Worm (Caenorhabditis elegans): ENCODE data around the gene F18E3.12.

F18E3.12 gene

ce11 chrV:7428880-7429279 is 14.1 kb downstream of the F18E3.12 start, which contains the start of gene srw-69:
srw-69 (minus strand) TSS chrV:7428980.
- TF ChIP-seq snpc-4 (tag; optimal IDR thresholded peaks at IDR 0.05) (no peak), lin-39 (tag; optimal IDR thresholded peaks at IDR 0.05) (no peak), nhr-12 (tag; optimal IDR thresholded peaks at IDR 0.05) (no peak), ceh-16 (tag; optimal IDR thresholded peaks at IDR 0.05) (no peak), unc-39 (tag; optimal IDR thresholded peaks at IDR 0.05) (no peak), lsy-12 (tag; optimal IDR thresholded peaks at IDR 0.05) (no peak), elt-1 (tag; optimal IDR thresholded peaks at IDR 0.05) (no peak), ama-1 (optimal IDR thresholded peaks at IDR 0.05) (no peak), nhr-76 (tag; optimal IDR thresholded peaks at IDR 0.05) (no peak), fkh-2 (tag; optimal IDR thresholded peaks at IDR 0.05) (no peak), aly-2 (tag; optimal IDR thresholded peaks at IDR 0.05) (no peak), pqm-1 (tag; optimal IDR thresholded peaks at IDR 0.05) (no peak), nhr-77 (tag; optimal IDR thresholded peaks at IDR 0.05) (no peak), nhr-67 (tag; optimal IDR thresholded peaks at IDR 0.05) (no peak), mml-1 (tag; optimal IDR thresholded peaks at IDR 0.05) (no peak), ZK546.5 (tag; optimal IDR thresholded peaks at IDR 0.05) (no peak), elt-2 (tag; optimal IDR thresholded peaks at IDR 0.05) (no peak), R02D3.7 (tag; optimal IDR thresholded peaks at IDR 0.05) (no peak), pha-4 (tag; optimal IDR thresholded peaks at IDR 0.05) (no peak), ztf-4 (tag; optimal IDR thresholded peaks at IDR 0.05) (no peak)

- TF ChIP-seq nhr-11 (tag; optimal IDR thresholded peaks at IDR 0.05) (no peak), nhr-77 (tag; optimal IDR thresholded peaks at IDR 0.05) (no peak), jun-1 (tag; optimal IDR thresholded peaks at IDR 0.05) (no peak), elt-1 (tag; optimal IDR thresholded peaks at IDR 0.05) (no peak)
Observed at ce11 chrV:7431016-7431415, 16.2 kb downstream of the F18E3.12 start, which contains the start of gene srw-71. srw-71 (minus strand) TSS chrV:7431116.

- TF ChIP-seq ceh-82 (tag; optimal IDR thresholded peaks at IDR 0.05) = no peak
- no peak for TF ChIP-seq eor-1 (tag; optimal IDR thresholded peaks at IDR 0.05)
- peak; percentile 6 for TF ChIP-seq nhr-23 (tag; optimal IDR thresholded peaks at IDR 0.05)
- TF ChIP-seq nhr-76 (tag; optimal IDR thresholded peaks at IDR 0.05) = no peak
- no peak for TF ChIP-seq zag-1 (tag; optimal IDR thresholded peaks at IDR 0.05)
- TF ChIP-seq pqm-1 (tag; optimal IDR thresholded peaks at IDR 0.05) = no peak
- TF ChIP-seq lsy-12 (tag; optimal IDR thresholded peaks at IDR 0.05) = peak; percentile 24
- peak; percentile 42 for TF ChIP-seq elt-2 (tag; optimal IDR thresholded peaks at IDR 0.05)
- no peak for TF ChIP-seq egl-27 (tag; optimal IDR thresholded peaks at IDR 0.05)
- peak; percentile 70 for TF ChIP-seq nhr-43 (tag; optimal IDR thresholded peaks at IDR 0.05; ENCODE audit: poor library complexity, severe bottlenecking)
- no peak for TF ChIP-seq ceh-16 (tag; optimal IDR thresholded peaks at IDR 0.05)
- peak; percentile 76 for TF ChIP-seq ama-1 (optimal IDR thresholded peaks at IDR 0.05)
Observed at ce11 chrV:7432441-7433146, 17.8 kb downstream of the F18E3.12 start.

ce11 chrV:7434805-7435363 is 20.1 kb downstream of the F18E3.12 start:
- TF ChIP-seq mdl-1 (tag; optimal IDR thresholded peaks at IDR 0.05) (peak; percentile 76), ztf-4 (tag; optimal IDR thresholded peaks at IDR 0.05) (no peak), nhr-25 (tag; optimal IDR thresholded peaks at IDR 0.05) (no peak), nhr-237 (tag; optimal IDR thresholded peaks at IDR 0.05) (no peak), aly-2 (tag; optimal IDR thresholded peaks at IDR 0.05) (no peak), lin-15B (tag; optimal IDR thresholded peaks at IDR 0.05) (peak; percentile 9), daf-12 (tag; optimal IDR thresholded peaks at IDR 0.05) (no peak), elt-2 (tag; optimal IDR thresholded peaks at IDR 0.05) (peak; percentile 74), hmg-11 (tag; optimal IDR thresholded peaks at IDR 0.05) (peak; percentile 27), unc-62 (GFP tag; optimal IDR thresholded peaks at IDR 0.05) (no peak), ceh-28 (tag; optimal IDR thresholded peaks at IDR 0.05) (no peak), nfya-1 (tag; optimal IDR thresholded peaks at IDR 0.05; ENCODE audit: insufficient read depth) (peak; percentile 50), fkh-10 (GFP tag; optimal IDR thresholded peaks at IDR 0.05) (peak; percentile 40), nhr-43 (tag; optimal IDR thresholded peaks at IDR 0.05; ENCODE audit: poor library complexity, severe bottlenecking) (no peak), fos-1 (tag; optimal IDR thresholded peaks at IDR 0.05) (no peak), pha-4 (tag; optimal IDR thresholded peaks at IDR 0.05) (peak; percentile 60), eor-1 (tag; optimal IDR thresholded peaks at IDR 0.05) (no peak), ama-1 (optimal IDR thresholded peaks at IDR 0.05) (peak; percentile 42), elt-3 (tag; optimal IDR thresholded peaks at IDR 0.05) (no peak), skn-1 (tag; optimal IDR thresholded peaks at IDR 0.05) (peak; percentile 62), lin-39 (tag; optimal IDR thresholded peaks at IDR 0.05) (peak; percentile 51), snpc-4 (tag; optimal IDR thresholded peaks at IDR 0.05) (peak; percentile 21), ZK546.5 (tag; optimal IDR thresholded peaks at IDR 0.05) (no peak), pqm-1 (tag; optimal IDR thresholded peaks at IDR 0.05) (peak; percentile 91), elt-1 (tag; optimal IDR thresholded peaks at IDR 0.05) (peak; percentile 4), egl-5 (tag; optimal IDR thresholded peaks at IDR 0.05) (peak; percentile 69), tbx-2 (tag; optimal IDR thresholded peaks at IDR 0.05) (no peak)
